Worm (Caenorhabditis elegans) whole organism, L1 larva: Measurements from ENCODE around the gene R10E4.11.

Experiments used
- C04F5.9 ChIP-seq: sonication (generic microtip); optimal IDR thresholded peaks from 2 replicates; lab custom pipeline; 2016; ENCODE audit warnings: missing genetic modification characterization, missing compliant biosample characterization
- C16A3.4 ChIP-seq: fragments of 150-350 bp; optimal IDR thresholded peaks from 2 replicates; lab custom pipeline; 2014; ENCODE audit warnings: missing biosample characterization, missing genetic modification characterization
- C34B4.2 ChIP-seq: sonication (generic microtip); optimal IDR thresholded peaks from 2 replicates; lab custom pipeline; 2017; ENCODE audit warnings: mild to moderate bottlenecking, missing genetic modification characterization, missing compliant biosample characterization
- Y116A8C.19 ChIP-seq: sonication (generic microtip); optimal IDR thresholded peaks from 2 replicates; lab custom pipeline; 2016; ENCODE audit warnings: missing compliant biosample characterization, missing genetic modification characterization, borderline replicate concordance
- aly-2 ChIP-seq: fragments of 150-350 bp; optimal IDR thresholded peaks from 2 replicates; lab custom pipeline; 2014; ENCODE audit warnings: missing biosample characterization, missing genetic modification characterization
- ama-1 ChIP-seq: fragments of 150-350 bp; optimal IDR thresholded peaks from 2 replicates; lab custom pipeline; 2014
- ceh-63 ChIP-seq: fragments of 200-800 bp; sonication (Bioruptor generic); optimal IDR thresholded peaks from 2 replicates; lab custom pipeline; 2018; ENCODE audit warnings: mild to moderate bottlenecking, missing genetic modification characterization, missing compliant biosample characterization
- ceh-8 ChIP-seq: fragments of 200-800 bp; sonication (Bioruptor generic); optimal IDR thresholded peaks from 2 replicates; lab custom pipeline; 2018; ENCODE audit warnings: mild to moderate bottlenecking, missing genetic modification characterization, moderate library complexity, missing compliant biosample characterization
- ceh-82 ChIP-seq, 3 experiments: fragments of 150-350 bp in 1 of 3; sonication (generic microtip) in 2 of 3; optimal IDR thresholded peaks; 2 replicates each; lab custom pipeline; 2014 to 2017; ENCODE audit warnings: missing biosample characterization in 3 of 3, missing genetic modification characterization in 3 of 3
- ceh-88 ChIP-seq: fragments of 200-800 bp; sonication (Bioruptor generic); IDR thresholded peaks from 2 replicates; pipeline ENCODE4 v1.3.6; 2022; ENCODE audit warnings: missing genetic modification characterization, missing compliant biosample characterization
- ceh-90 ChIP-seq: sonication (generic microtip); optimal IDR thresholded peaks from 2 replicates; lab custom pipeline; 2016; ENCODE audit warnings: missing genetic modification characterization, missing compliant biosample characterization
- dpl-1 ChIP-seq, 3 experiments: fragments of 150-350 bp in 2 of 3; sonication (generic microtip) in 1 of 3; optimal IDR thresholded peaks; 2 replicates each; lab custom pipeline; 2014 to 2017; ENCODE audit warnings: missing biosample characterization in 3 of 3, missing genetic modification characterization in 3 of 3, missing genetic modification reagents in 3 of 3
- dsc-1 ChIP-seq: sonication (generic microtip); optimal IDR thresholded peaks from 2 replicates; lab custom pipeline; 2016; ENCODE audit warnings: mild to moderate bottlenecking, missing genetic modification characterization, missing compliant biosample characterization
- efl-1 ChIP-seq, 4 experiments: fragments of 150-350 bp; optimal IDR thresholded peaks in 3 of 4; peaks in 1 of 4; 1 replicate in 1 of 4; 2 replicates in 3 of 4; lab custom pipeline; 2014; ENCODE audit warnings: missing biosample characterization in 2 of 4, missing genetic modification characterization in 2 of 4, missing genetic modification reagents in 2 of 4
- egl-13 ChIP-seq: sonication (generic microtip); optimal IDR thresholded peaks from 2 replicates; lab custom pipeline; 2016; ENCODE audit warnings: missing genotype, missing genetic modification reagents, missing genetic modification characterization, missing compliant biosample characterization
- egl-27 ChIP-seq, 2 experiments: fragments of 150-350 bp in 1 of 2; sonication (generic microtip); optimal IDR thresholded peaks; 3 replicates each; lab custom pipeline; 2017 to 2018; ENCODE audit warnings: missing biosample characterization in 2 of 2, missing genetic modification characterization in 2 of 2, missing genetic modification reagents in 2 of 2
- elt-3 ChIP-seq, 6 experiments: fragments of 150-350 bp in 1 of 6; sonication (generic microtip); optimal IDR thresholded peaks; 2 replicates each; lab custom pipeline; 2017 to 2018; ENCODE audit warnings: missing biosample characterization in 6 of 6, missing genetic modification characterization in 6 of 6, inconsistent platforms in 1 of 6
- ets-5 ChIP-seq: fragments of 200-800 bp; sonication (Bioruptor generic); IDR thresholded peaks from 2 replicates; pipeline ENCODE4 v1.3.6; 2022; ENCODE audit warnings: missing genetic modification characterization, missing compliant biosample characterization
- fkh-10 ChIP-seq: sonication (generic microtip); optimal IDR thresholded peaks from 2 replicates; lab custom pipeline; 2017; ENCODE audit warnings: missing biosample characterization, missing genetic modification reagents, missing genetic modification characterization
- hlh-4 ChIP-seq: sonication (generic microtip); optimal IDR thresholded peaks from 2 replicates; lab custom pipeline; 2016; ENCODE audit warnings: mild to moderate bottlenecking, missing genetic modification characterization, missing compliant biosample characterization
- hpl-2 ChIP-seq: fragments of 150-350 bp; optimal IDR thresholded peaks from 2 replicates; lab custom pipeline; 2014; ENCODE audit warnings: missing biosample characterization, missing genetic modification reagents, missing genetic modification characterization
- irx-1 ChIP-seq: sonication (generic microtip); optimal IDR thresholded peaks from 2 replicates; lab custom pipeline; 2016; ENCODE audit warnings: missing genetic modification characterization, missing compliant biosample characterization
- lin-14 ChIP-seq: fragments of 200-800 bp; sonication (Bioruptor generic); optimal IDR thresholded peaks from 2 replicates; lab custom pipeline; 2018; ENCODE audit warnings: mild to moderate bottlenecking, missing genetic modification characterization, moderate library complexity, missing compliant biosample characterization
- lin-15B ChIP-seq: fragments of 150-350 bp; sonication (generic microtip); optimal IDR thresholded peaks from 3 replicates; lab custom pipeline; 2014; ENCODE audit warnings: missing biosample characterization, missing genetic modification characterization
- lin-35 ChIP-seq, 2 experiments: fragments of 150-350 bp; optimal IDR thresholded peaks; 2 replicates each; lab custom pipeline; 2014; ENCODE audit warnings: missing biosample characterization in 2 of 2, missing genetic modification characterization in 2 of 2, missing genetic modification reagents in 2 of 2
- lin-39 ChIP-seq: fragments of 150-350 bp; optimal IDR thresholded peaks from 2 replicates; lab custom pipeline; 2014; ENCODE audit warnings: missing biosample characterization, missing genetic modification reagents, missing genetic modification characterization
- lsy-2 ChIP-seq, 2 experiments: fragments of 150-350 bp; optimal IDR thresholded peaks; 2 replicates each; lab custom pipeline; 2014; ENCODE audit warnings: missing biosample characterization in 2 of 2, missing genetic modification characterization in 2 of 2
- mab-9 ChIP-seq: fragments of 200-800 bp; sonication (Bioruptor generic); IDR thresholded peaks from 2 replicates; pipeline ENCODE4 v1.3.6; 2022; ENCODE audit warnings: missing genetic modification reagents, missing genetic modification characterization, missing compliant biosample characterization
- mdl-1 ChIP-seq, 2 experiments: fragments of 150-350 bp; optimal IDR thresholded peaks; 2 replicates each; lab custom pipeline; 2014 to 2017; ENCODE audit warnings: missing biosample characterization in 2 of 2, missing genetic modification characterization in 2 of 2, inconsistent platforms in 1 of 2
- mef-2 ChIP-seq: fragments of 150-350 bp; optimal IDR thresholded peaks from 2 replicates; lab custom pipeline; 2014; ENCODE audit warnings: missing biosample characterization, missing genetic modification characterization
- nhr-11 ChIP-seq: fragments of 150-350 bp; optimal IDR thresholded peaks from 2 replicates; lab custom pipeline; 2014; ENCODE audit warnings: missing biosample characterization, missing genetic modification characterization
- nhr-19 ChIP-seq: fragments of 200-800 bp; sonication (Bioruptor generic); conservative IDR thresholded peaks from 2 replicates; pipeline ENCODE4 v1.3.6; 2022; ENCODE audit warnings: missing genetic modification characterization, missing compliant biosample characterization
- nhr-237 ChIP-seq: fragments of 150-350 bp; optimal IDR thresholded peaks from 2 replicates; lab custom pipeline; 2014; ENCODE audit warnings: missing biosample characterization, missing genetic modification characterization
- nhr-28 ChIP-seq: fragments of 150-350 bp; optimal IDR thresholded peaks from 2 replicates; lab custom pipeline; 2014; ENCODE audit warnings: missing biosample characterization, missing genetic modification characterization
- nhr-47 ChIP-seq: sonication (generic microtip); optimal IDR thresholded peaks from 2 replicates; lab custom pipeline; 2016; ENCODE audit warnings: mild to moderate bottlenecking, missing genetic modification characterization, moderate library complexity, missing compliant biosample characterization
- nhr-71 ChIP-seq: sonication (generic microtip); optimal IDR thresholded peaks from 2 replicates; lab custom pipeline; 2016; ENCODE audit warnings: mild to moderate bottlenecking, missing genetic modification characterization, moderate library complexity, missing compliant biosample characterization
- nhr-76 ChIP-seq: sonication (generic microtip); optimal IDR thresholded peaks from 2 replicates; lab custom pipeline; 2017; ENCODE audit warnings: missing biosample characterization, missing genetic modification characterization
- pax-3 ChIP-seq: fragments of 200-800 bp; sonication (Bioruptor generic); optimal IDR thresholded peaks from 2 replicates; lab custom pipeline; 2018; ENCODE audit warnings: mild to moderate bottlenecking, missing genetic modification characterization, moderate library complexity, missing compliant biosample characterization
- snu-23 ChIP-seq: sonication (generic microtip); optimal IDR thresholded peaks from 2 replicates; lab custom pipeline; 2016; ENCODE audit warnings: missing genetic modification characterization, missing compliant biosample characterization
- swsn-7 ChIP-seq: sonication (generic microtip); optimal IDR thresholded peaks from 2 replicates; lab custom pipeline; 2016; ENCODE audit warnings: missing genetic modification characterization, missing compliant biosample characterization
- tbx-2 ChIP-seq: sonication (generic microtip); optimal IDR thresholded peaks from 2 replicates; lab custom pipeline; 2016; ENCODE audit warnings: missing genetic modification characterization, missing compliant biosample characterization
- tlp-1 ChIP-seq: fragments of 150-350 bp; optimal IDR thresholded peaks from 2 replicates; lab custom pipeline; 2014; ENCODE audit warnings: missing biosample characterization, missing genetic modification characterization
- unc-30 ChIP-seq: sonication (generic microtip); optimal IDR thresholded peaks from 2 replicates; lab custom pipeline; 2017; ENCODE audit warnings: missing biosample characterization, missing genetic modification characterization
- unc-62 ChIP-seq: fragments of 150-350 bp; optimal IDR thresholded peaks from 2 replicates; lab custom pipeline; 2014; ENCODE audit warnings: missing biosample characterization, missing genetic modification reagents, missing genetic modification characterization
- unc-98 ChIP-seq: fragments of 200-800 bp; sonication (Bioruptor generic); IDR thresholded peaks from 2 replicates; pipeline ENCODE4 v1.3.6; 2022; ENCODE audit warnings: missing genetic modification characterization, missing compliant biosample characterization
- vab-15 ChIP-seq: sonication (generic microtip); optimal IDR thresholded peaks from 2 replicates; lab custom pipeline; 2017; ENCODE audit warnings: missing genotype, mild to moderate bottlenecking, missing genetic modification characterization, missing compliant biosample characterization
- zip-4 ChIP-seq: fragments of 200-800 bp; sonication (Bioruptor generic); optimal IDR thresholded peaks from 2 replicates; lab custom pipeline; 2018; ENCODE audit warnings: mild to moderate bottlenecking, missing genetic modification characterization, moderate library complexity, missing compliant biosample characterization
- ztf-11 ChIP-seq, 2 experiments: sonication (generic microtip); optimal IDR thresholded peaks; 2 replicates each; lab custom pipeline; 2016 to 2017; ENCODE audit warnings: missing genetic modification characterization in 2 of 2, missing biosample characterization in 1 of 2, missing compliant biosample characterization in 1 of 2

The R10E4.11 gene

DNA sequence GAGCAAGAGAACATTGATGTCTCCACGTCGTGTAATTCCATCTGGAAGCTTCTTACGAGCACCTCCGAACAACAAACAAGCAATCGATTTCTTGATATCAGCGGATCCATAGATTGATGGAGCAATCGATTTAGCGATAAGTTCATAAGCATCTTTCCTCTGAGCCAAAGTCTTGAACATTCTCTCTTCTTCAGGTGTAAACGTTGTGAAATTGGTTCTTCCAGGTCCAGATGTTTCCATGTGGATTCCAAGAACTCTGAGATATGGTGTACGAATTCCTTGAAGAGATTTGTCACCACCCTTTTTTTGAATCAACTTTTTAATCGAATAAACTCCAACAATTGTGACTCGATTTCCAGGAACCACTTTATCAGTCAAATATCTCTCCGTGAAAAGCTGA lies 10.9 kb downstream of the R10E4.11 start:
- no peak for TF ChIP-seq unc-62 (GFP tag; lab: Kevin White, UChicago)
- no peak for TF ChIP-seq efl-1 (optimal IDR thresholded peaks at IDR 0.05; lab: Kevin White, UChicago)
- TF ChIP-seq efl-1 (GFP tag; optimal IDR thresholded peaks at IDR 0.05 in 1 of 2; lab: Kevin White, UChicago), result peak in 1 of 2 experiments; percentile 30

DNA sequence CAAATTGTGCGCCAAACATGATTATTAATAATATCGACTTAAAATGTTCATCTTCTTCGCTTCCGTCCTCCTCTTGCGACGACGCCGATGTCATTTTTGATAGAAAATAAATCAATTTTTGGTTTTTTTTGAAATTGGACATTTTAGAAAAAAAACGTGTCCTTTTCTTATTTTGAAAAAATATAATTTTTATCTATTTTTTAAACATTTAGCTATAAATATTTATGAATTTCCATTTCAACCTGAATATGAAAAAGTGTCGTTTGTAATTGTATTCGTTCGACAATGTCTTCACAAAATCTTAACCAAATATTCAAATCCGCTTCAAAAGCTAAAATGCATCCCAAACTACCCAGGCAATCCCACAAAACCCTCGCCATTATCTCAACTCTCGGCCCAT lies 13.5 kb downstream of the R10E4.11 start, which contains the start of gene R10E4.3:
TSS of gene R10E4.3 (minus strand) at position 101 of the 400 bp plus-strand sequence.
- TF ChIP-seq C04F5.9 (tag; lab: Kevin White, UChicago), result no peak
- no peak for TF ChIP-seq nhr-47 (tag; lab: Kevin White, UChicago)
- no peak for TF ChIP-seq mab-9 (GFP tag; lab: Robert Waterston, UW)
- no peak for TF ChIP-seq mdl-1 (tag; optimal IDR thresholded peaks at IDR 0.05; lab: Kevin White, UChicago)
- TF ChIP-seq ets-5 (GFP tag; lab: Robert Waterston, UW), result no peak
- no peak for TF ChIP-seq zip-4 (GFP tag; lab: Kevin White, UChicago)
- TF ChIP-seq nhr-71 (tag; lab: Kevin White, UChicago), result no peak
- no peak for TF ChIP-seq ceh-8 (GFP tag; lab: Kevin White, UChicago)
- no peak for TF ChIP-seq aly-2 (tag; lab: Kevin White, UChicago)
- TF ChIP-seq dpl-1 (GFP tag; optimal IDR thresholded peaks at IDR 0.05; lab: Kevin White, UChicago), result no peak
- no peak for TF ChIP-seq irx-1 (tag; lab: Kevin White, UChicago)
- no peak for TF ChIP-seq egl-13 (tag; lab: Kevin White, UChicago)
- TF ChIP-seq ztf-11 (tag; optimal IDR thresholded peaks at IDR 0.05; lab: Kevin White, UChicago), result no peak
- TF ChIP-seq vab-15 (tag; lab: Kevin White, UChicago), result no peak
- no peak for TF ChIP-seq Y116A8C.19

DNA sequence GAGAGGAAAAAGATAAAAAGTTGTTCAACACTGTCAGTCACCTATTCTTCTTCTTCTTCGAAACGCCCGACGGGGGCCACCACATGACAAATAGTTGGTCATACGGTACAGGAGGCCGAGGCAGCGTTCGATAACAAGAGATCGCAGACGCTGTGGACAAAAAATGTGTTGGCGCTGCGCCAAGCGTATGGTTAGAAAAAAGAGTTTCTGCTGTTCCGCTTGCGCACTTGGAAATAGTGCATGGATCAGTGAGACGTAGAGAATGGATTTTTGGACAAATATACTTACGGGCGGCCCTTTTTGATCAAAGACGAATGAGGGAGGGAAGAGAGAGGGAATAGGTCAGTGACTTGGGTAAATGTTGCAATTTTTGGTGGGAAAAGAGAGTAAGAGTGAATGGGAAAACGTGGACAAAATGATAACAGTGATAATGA lies 16.1 kb downstream of the R10E4.11 start:
- TF ChIP-seq C34B4.2 (tag; lab: Kevin White, UChicago) (peak; percentile 60), fkh-10 (GFP tag; lab: Kevin White, UChicago) (no peak), nhr-237 (tag; lab: Kevin White, UChicago) (peak; percentile 59), snu-23 (GFP tag; lab: Kevin White, UChicago) (peak; percentile 94), lin-14 (peak; percentile 98), unc-30 (tag; lab: Kevin White, UChicago) (no peak), C16A3.4 (tag; lab: Kevin White, UChicago) (peak; percentile 63), hlh-4 (tag; lab: Kevin White, UChicago) (no peak), ceh-90 (no peak), nhr-11 (tag; lab: Kevin White, UChicago) (no peak), ceh-82 (tag; optimal IDR thresholded peaks at IDR 0.05; lab: Kevin White, UChicago) (peak; percentile 15 to 60 (median 21)), ceh-63 (GFP tag; lab: Kevin White, UChicago) (no peak), lin-15B (tag; lab: Kevin White, UChicago) (no peak), nhr-76 (tag; lab: Kevin White, UChicago) (no peak), unc-62 (GFP tag; lab: Kevin White, UChicago) (no peak), ama-1 (lab: Kevin White, UChicago) (no peak), zip-4 (GFP tag; lab: Kevin White, UChicago) (peak; percentile 39), irx-1 (tag; lab: Kevin White, UChicago) (peak; percentile 61), lsy-2 (tag; optimal IDR thresholded peaks at IDR 0.05; lab: Kevin White, UChicago) (peak; percentile 75 to 91), mef-2 (tag; lab: Kevin White, UChicago) (no peak), lin-39 (tag; lab: Kevin White, UChicago) (no peak), pax-3 (peak; percentile 29), hpl-2 (GFP tag; lab: Kevin White, UChicago) (no peak), unc-98 (GFP tag; lab: Robert Waterston, UW) (no peak), tlp-1 (tag; lab: Kevin White, UChicago) (no peak), dsc-1 (tag; lab: Kevin White, UChicago) (no peak), mdl-1 (tag; optimal IDR thresholded peaks at IDR 0.05; lab: Kevin White, UChicago) (peak in 1 of 2 experiments; percentile 91), tbx-2 (peak; percentile 87), aly-2 (tag; lab: Kevin White, UChicago) (peak; percentile 9), lin-35 (GFP tag; optimal IDR thresholded peaks at IDR 0.05; lab: Kevin White, UChicago) (peak; percentile 44 to 81), elt-3 (tag; optimal IDR thresholded peaks at IDR 0.05; lab: Kevin White, UChicago) (peak in 3 of 6 experiments; percentile 33 to 79 (median 63)), nhr-19 (GFP tag; lab: Robert Waterston, UW) (peak; percentile 84), swsn-7 (tag; lab: Kevin White, UChicago) (peak; percentile 81), ceh-88 (GFP tag; lab: Robert Waterston, UW) (peak; percentile 58), egl-27 (tag; optimal IDR thresholded peaks at IDR 0.05; lab: Kevin White, UChicago) (peak in 1 of 2 experiments; percentile 13), C04F5.9 (tag; lab: Kevin White, UChicago) (peak; percentile 31), nhr-28 (tag; lab: Kevin White, UChicago) (no peak)
